Fruit fly (Drosophila melanogaster): Measurements from ENCODE around the gene CG31038.

CG31038 gene

DNA sequence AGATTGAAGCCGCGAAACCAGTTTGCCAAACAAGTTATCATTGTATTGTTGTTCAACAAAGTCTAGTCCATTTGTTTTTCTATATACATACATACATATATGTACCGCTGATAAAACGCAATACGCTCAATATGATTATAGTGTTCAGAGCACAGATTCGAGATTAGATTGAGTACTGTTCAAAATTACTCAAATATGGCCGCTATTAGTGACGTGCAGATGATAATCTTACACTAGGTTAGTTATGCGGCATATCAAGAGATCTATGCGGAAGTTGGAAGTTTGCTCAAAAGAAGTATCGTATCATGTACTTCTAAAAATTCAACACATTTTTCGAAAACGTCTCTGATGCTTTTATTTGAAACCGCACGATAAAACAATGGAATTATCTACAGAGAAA lies 9.0 kb upstream of the CG31038 start:
- TF ChIP-seq CG15710 (tag; optimal IDR thresholded peaks at IDR 0.05) (no peak), CG8301 (tag; optimal IDR thresholded peaks at IDR 0.05) (no peak), fd96Ca (GFP tag; IDR thresholded peaks at IDR 0.05) (no peak), Snoo (tag; optimal IDR thresholded peaks at IDR 0.05) (no peak), Pif1A (GFP tag; optimal IDR thresholded peaks at IDR 0.05) (no peak), CG17806 (tag; optimal IDR thresholded peaks at IDR 0.05) (no peak), Pif1B (GFP tag; optimal IDR thresholded peaks at IDR 0.05) (no peak), Ets98B (GFP tag; IDR thresholded peaks at IDR 0.05) (no peak), rn (GFP tag; IDR thresholded peaks at IDR 0.05) (no peak), gl (tag; optimal IDR thresholded peaks at IDR 0.05) (no peak), CG12605 (GFP tag; IDR thresholded peaks at IDR 0.05) (no peak), CG10348 (GFP tag; IDR thresholded peaks at IDR 0.05) (no peak)

dm6 chr3R:29868676-29869349 lies 8.0 kb upstream of the CG31038 start, which contains the start of gene Zip99C:
Gene Zip99C, minus strand, starts transcription at chr3R:29868895.
- TF ChIP-seq Pif1B (GFP tag; optimal IDR thresholded peaks at IDR 0.05) (no peak), CG9948 (tag; optimal IDR thresholded peaks at IDR 0.05) (no peak), Ets98B (GFP tag; IDR thresholded peaks at IDR 0.05) (no peak), CG10348 (GFP tag; IDR thresholded peaks at IDR 0.05) (no peak), CG14655 (GFP tag; optimal IDR thresholded peaks at IDR 0.05) (no peak), CG34367 (tag; optimal IDR thresholded peaks at IDR 0.05) (no peak), gl (tag; optimal IDR thresholded peaks at IDR 0.05) (no peak), D1 (tag; optimal IDR thresholded peaks at IDR 0.05) (no peak), CG15710 (tag; optimal IDR thresholded peaks at IDR 0.05) (peak; percentile 13), Pif1A (GFP tag; optimal IDR thresholded peaks at IDR 0.05) (no peak), fd96Ca (GFP tag; IDR thresholded peaks at IDR 0.05) (no peak), CG4496 (GFP tag; IDR thresholded peaks at IDR 0.05) (no peak), rn (GFP tag; IDR thresholded peaks at IDR 0.05) (no peak), Snoo (tag; optimal IDR thresholded peaks at IDR 0.05) (no peak), CG17806 (tag; optimal IDR thresholded peaks at IDR 0.05) (peak; percentile 19), CG8159 (tag; optimal IDR thresholded peaks at IDR 0.05) (no peak), EcR (GFP tag; optimal IDR thresholded peaks at IDR 0.05) (peak; percentile 71), CG8301 (tag; optimal IDR thresholded peaks at IDR 0.05) (no peak), CG32121 (GFP tag; IDR thresholded peaks at IDR 0.05) (no peak), CG13204 (GFP tag; optimal IDR thresholded peaks at IDR 0.05) (no peak), CG12605 (GFP tag; IDR thresholded peaks at IDR 0.05) (no peak)

DNA sequence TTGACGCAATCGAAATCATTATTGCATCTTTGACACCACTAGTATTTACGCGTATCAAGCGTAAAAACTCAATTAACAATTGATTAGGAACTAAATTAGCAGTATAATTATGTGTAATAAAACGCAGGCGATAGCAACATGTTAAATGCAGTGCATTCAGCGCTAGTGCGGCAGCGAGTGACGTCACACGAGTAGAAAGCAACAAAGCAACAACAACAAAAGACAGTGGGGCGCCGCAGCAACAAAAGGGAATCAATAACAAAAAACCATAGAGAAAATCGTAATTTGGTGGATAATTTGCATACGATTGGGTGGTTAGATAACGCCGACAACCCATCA lies 7.5 kb upstream of the CG31038 start, which contains the start of gene CG34133:
Gene CG34133, plus strand, starts transcription at position 16 of the 339 bp plus-strand sequence.
- TF ChIP-seq CG8159 (tag; optimal IDR thresholded peaks at IDR 0.05) (no peak), CG13204 (GFP tag; optimal IDR thresholded peaks at IDR 0.05) (no peak), CG14655 (GFP tag; optimal IDR thresholded peaks at IDR 0.05) (no peak), CG12605 (GFP tag; IDR thresholded peaks at IDR 0.05) (no peak)

DNA sequence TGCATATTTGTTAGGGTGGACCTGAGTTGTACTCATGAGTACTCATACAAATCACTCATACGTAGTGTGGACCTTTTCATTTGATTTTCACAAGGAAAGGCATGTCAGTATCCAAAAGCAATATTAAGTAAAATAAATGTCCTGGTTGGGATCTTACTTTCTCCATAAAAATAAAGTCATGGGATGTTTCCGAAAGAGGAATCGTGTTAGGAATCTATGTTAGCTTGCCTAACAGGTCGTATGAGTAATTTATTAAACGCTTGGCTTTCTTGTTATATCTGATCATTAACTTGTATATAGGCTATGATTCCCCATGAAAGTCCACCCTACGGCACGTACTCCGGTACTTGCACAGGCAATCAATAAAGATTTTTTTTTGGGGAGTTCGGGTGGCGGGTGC lies 1.0 kb upstream of the CG31038 start:
- TF ChIP-seq Snoo (tag; optimal IDR thresholded peaks at IDR 0.05) (peak; percentile 49), CG32121 (GFP tag; IDR thresholded peaks at IDR 0.05) (peak; percentile 54; the same call in 1 of the 2 replicates), Pif1A (GFP tag; optimal IDR thresholded peaks at IDR 0.05) (peak; percentile 85), gl (tag; optimal IDR thresholded peaks at IDR 0.05) (peak; percentile 49), CG8159 (tag; optimal IDR thresholded peaks at IDR 0.05) (peak; percentile 96), Ets98B (GFP tag; IDR thresholded peaks at IDR 0.05) (peak; percentile 38; the same call in 1 of the 2 replicates), CG17806 (tag; optimal IDR thresholded peaks at IDR 0.05) (peak; percentile 64), CG15710 (tag; optimal IDR thresholded peaks at IDR 0.05) (peak; percentile 63), fd96Ca (GFP tag; IDR thresholded peaks at IDR 0.05) (peak; percentile 66; the same call in 2 of the 3 replicates), CG4496 (GFP tag; IDR thresholded peaks at IDR 0.05) (peak; percentile 65), EcR (GFP tag; optimal IDR thresholded peaks at IDR 0.05) (no peak), CG9948 (tag; optimal IDR thresholded peaks at IDR 0.05) (peak; percentile 68), CG34367 (tag; optimal IDR thresholded peaks at IDR 0.05) (peak; percentile 52), rn (GFP tag; IDR thresholded peaks at IDR 0.05) (no peak), Pif1B (GFP tag; optimal IDR thresholded peaks at IDR 0.05) (peak; percentile 84), CG10348 (GFP tag; IDR thresholded peaks at IDR 0.05) (no peak), CG12605 (GFP tag; IDR thresholded peaks at IDR 0.05) (no peak), CG13204 (GFP tag; optimal IDR thresholded peaks at IDR 0.05) (no peak), CG14655 (GFP tag; optimal IDR thresholded peaks at IDR 0.05) (no peak), D1 (tag; optimal IDR thresholded peaks at IDR 0.05) (no peak), CG8301 (tag; optimal IDR thresholded peaks at IDR 0.05) (peak; percentile 82)

DNA sequence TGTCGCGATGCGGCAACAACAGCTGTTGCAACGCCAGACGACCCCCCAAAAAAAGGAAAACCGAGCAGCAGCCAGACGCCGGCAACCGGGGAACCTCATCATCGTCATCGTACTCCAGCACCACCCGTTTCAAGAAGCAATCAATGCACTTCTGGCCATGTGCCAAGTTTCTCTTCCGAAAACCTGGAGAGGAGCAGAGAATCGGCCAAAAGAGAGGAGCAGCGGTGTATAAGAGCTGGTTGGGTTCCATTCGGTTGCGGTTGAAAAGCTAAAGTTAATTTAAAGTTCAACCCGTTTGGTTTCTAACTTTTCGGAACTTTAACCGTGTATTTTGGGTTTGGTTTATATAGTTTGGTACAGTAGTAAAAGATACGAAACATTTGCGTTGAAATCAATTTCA lies 627 bp upstream of the CG31038 start:
- TF ChIP-seq fd96Ca (GFP tag; IDR thresholded peaks at IDR 0.05) (no peak), CG34367 (tag; optimal IDR thresholded peaks at IDR 0.05) (no peak), EcR (GFP tag; optimal IDR thresholded peaks at IDR 0.05) (no peak), CG14655 (GFP tag; optimal IDR thresholded peaks at IDR 0.05) (no peak), CG8159 (tag; optimal IDR thresholded peaks at IDR 0.05) (no peak), Ets98B (GFP tag; IDR thresholded peaks at IDR 0.05) (peak; percentile 7; the same call in 1 of the 2 replicates), Pif1B (GFP tag; optimal IDR thresholded peaks at IDR 0.05) (no peak)

- TF ChIP-seq CG8159 (tag; optimal IDR thresholded peaks at IDR 0.05) (no peak), CG12605 (GFP tag; IDR thresholded peaks at IDR 0.05) (no peak), Pif1A (GFP tag; optimal IDR thresholded peaks at IDR 0.05) (no peak), CG9948 (tag; optimal IDR thresholded peaks at IDR 0.05) (no peak), EcR (GFP tag; optimal IDR thresholded peaks at IDR 0.05) (no peak), CG34367 (tag; optimal IDR thresholded peaks at IDR 0.05) (no peak), Snoo (tag; optimal IDR thresholded peaks at IDR 0.05) (no peak), CG13204 (GFP tag; optimal IDR thresholded peaks at IDR 0.05) (no peak), fd96Ca (GFP tag; IDR thresholded peaks at IDR 0.05) (no peak), CG32121 (GFP tag; IDR thresholded peaks at IDR 0.05) (no peak), CG17806 (tag; optimal IDR thresholded peaks at IDR 0.05) (no peak), CG4496 (GFP tag; IDR thresholded peaks at IDR 0.05) (no peak), D1 (tag; optimal IDR thresholded peaks at IDR 0.05) (no peak), CG15710 (tag; optimal IDR thresholded peaks at IDR 0.05) (no peak), CG10348 (GFP tag; IDR thresholded peaks at IDR 0.05) (no peak), CG14655 (GFP tag; optimal IDR thresholded peaks at IDR 0.05) (no peak), rn (GFP tag; IDR thresholded peaks at IDR 0.05) (no peak)
Observed at dm6 chr3R:29880306-29880705, 3.4 kb downstream of the CG31038 start.
